Worm (Caenorhabditis elegans) whole organism, L3 larva: ENCODE measurements around the gene F56C9.10.

Source experiments
- R02D3.7 ChIP-seq: fragments of 150-350 bp; optimal IDR thresholded peaks from 2 replicates; lab custom pipeline; 2014; ENCODE audit warnings: missing biosample characterization, missing genetic modification characterization
- ZK546.5 ChIP-seq: sonication (generic microtip); optimal IDR thresholded peaks from 2 replicates; lab custom pipeline; 2017; ENCODE audit warnings: missing biosample characterization, missing genetic modification characterization
- aly-2 ChIP-seq: fragments of 150-350 bp; optimal IDR thresholded peaks from 2 replicates; lab custom pipeline; 2014; ENCODE audit warnings: missing biosample characterization, missing genetic modification characterization
- ama-1 ChIP-seq: fragments of 150-350 bp; optimal IDR thresholded peaks from 2 replicates; lab custom pipeline; 2018
- ceh-16 ChIP-seq: sonication (generic microtip); optimal IDR thresholded peaks from 2 replicates; lab custom pipeline; 2017; ENCODE audit warnings: missing biosample characterization, missing genetic modification characterization
- ceh-28 ChIP-seq: fragments of 150-350 bp; optimal IDR thresholded peaks from 2 replicates; lab custom pipeline; 2014; ENCODE audit warnings: missing biosample characterization, missing genetic modification reagents, missing genetic modification characterization
- ceh-82 ChIP-seq: fragments of 150-350 bp; optimal IDR thresholded peaks from 2 replicates; lab custom pipeline; 2014; ENCODE audit warnings: missing biosample characterization, missing genetic modification characterization
- ceh-9 ChIP-seq: sonication (generic microtip); optimal IDR thresholded peaks from 2 replicates; lab custom pipeline; 2018; ENCODE audit warnings: missing biosample characterization, missing genetic modification characterization
- daf-12 ChIP-seq: fragments of 150-350 bp; optimal IDR thresholded peaks from 2 replicates; lab custom pipeline; 2014; ENCODE audit warnings: missing biosample characterization, missing genetic modification reagents, missing genetic modification characterization
- egl-5 ChIP-seq: fragments of 150-350 bp; optimal IDR thresholded peaks from 2 replicates; lab custom pipeline; 2017; ENCODE audit warnings: missing biosample characterization, missing genetic modification reagents, missing genetic modification characterization, inconsistent platforms
- elt-3 ChIP-seq, 3 experiments: fragments of 150-350 bp in 1 of 3; sonication (generic microtip) in 2 of 3; optimal IDR thresholded peaks; 2 replicates in 2 of 3; 4 replicates in 1 of 3; lab custom pipeline; 2014 to 2017; ENCODE audit warnings: missing biosample characterization in 3 of 3, missing genetic modification characterization in 3 of 3
- eor-1 ChIP-seq, 2 experiments: fragments of 150-350 bp; optimal IDR thresholded peaks; 2 replicates each; lab custom pipeline; 2014 to 2018; ENCODE audit warnings: missing biosample characterization in 2 of 2, missing genetic modification characterization in 2 of 2
- fkh-10 ChIP-seq: sonication (generic microtip); optimal IDR thresholded peaks from 2 replicates; lab custom pipeline; 2017; ENCODE audit warnings: missing biosample characterization, missing genetic modification reagents, missing genetic modification characterization
- fkh-2 ChIP-seq: fragments of 150-350 bp; optimal IDR thresholded peaks from 2 replicates; lab custom pipeline; 2014; ENCODE audit warnings: missing biosample characterization, missing genetic modification reagents, missing genetic modification characterization
- fos-1 ChIP-seq: fragments of 150-350 bp; optimal IDR thresholded peaks from 2 replicates; lab custom pipeline; 2014; ENCODE audit warnings: missing biosample characterization, missing genetic modification characterization
- hmg-11 ChIP-seq: sonication (generic microtip); optimal IDR thresholded peaks from 2 replicates; lab custom pipeline; 2016; ENCODE audit warnings: missing genetic modification characterization, missing compliant biosample characterization
- jun-1 ChIP-seq: fragments of 150-350 bp; optimal IDR thresholded peaks from 2 replicates; lab custom pipeline; 2014; ENCODE audit warnings: missing biosample characterization, missing genetic modification reagents, missing genetic modification characterization
- lin-15B ChIP-seq: fragments of 150-350 bp; optimal IDR thresholded peaks from 2 replicates; lab custom pipeline; 2014; ENCODE audit warnings: missing biosample characterization, missing genetic modification characterization
- lin-39 ChIP-seq: fragments of 150-350 bp; optimal IDR thresholded peaks from 2 replicates; lab custom pipeline; 2018; ENCODE audit warnings: missing biosample characterization, missing genetic modification reagents, missing genetic modification characterization
- lsy-12 ChIP-seq: sonication (generic microtip); optimal IDR thresholded peaks from 2 replicates; lab custom pipeline; 2016; ENCODE audit warnings: mild to moderate bottlenecking, missing genetic modification characterization, missing compliant biosample characterization
- mdl-1 ChIP-seq: fragments of 150-350 bp; optimal IDR thresholded peaks from 2 replicates; lab custom pipeline; 2014; ENCODE audit warnings: missing biosample characterization, missing genetic modification characterization
- mml-1 ChIP-seq: fragments of 150-350 bp; sonication (generic microtip); optimal IDR thresholded peaks from 3 replicates; lab custom pipeline; 2014; ENCODE audit warnings: missing biosample characterization, missing genetic modification characterization
- nfya-1 ChIP-seq: sonication (generic microtip); optimal IDR thresholded peaks from 2 replicates; lab custom pipeline; 2017; ENCODE audit warnings: missing genetic modification characterization, mild to moderate bottlenecking, missing compliant biosample characterization, antibody characterized with exemption, moderate library complexity; ENCODE audit not compliant: insufficient read depth
- nhr-11 ChIP-seq: fragments of 150-350 bp; optimal IDR thresholded peaks from 2 replicates; lab custom pipeline; 2014; ENCODE audit warnings: missing biosample characterization, missing genetic modification characterization
- nhr-12 ChIP-seq: fragments of 150-350 bp; optimal IDR thresholded peaks from 2 replicates; lab custom pipeline; 2014; ENCODE audit warnings: missing biosample characterization, missing genetic modification characterization
- nhr-23 ChIP-seq: fragments of 150-350 bp; optimal IDR thresholded peaks from 2 replicates; lab custom pipeline; 2014; ENCODE audit warnings: missing biosample characterization, missing genetic modification reagents, missing genetic modification characterization
- nhr-237 ChIP-seq: fragments of 150-350 bp; optimal IDR thresholded peaks from 2 replicates; lab custom pipeline; 2014; ENCODE audit warnings: missing biosample characterization, missing genetic modification characterization
- nhr-25 ChIP-seq: sonication (generic microtip); optimal IDR thresholded peaks from 2 replicates; lab custom pipeline; 2017; ENCODE audit warnings: missing biosample characterization, missing genetic modification characterization
- nhr-28 ChIP-seq: fragments of 150-350 bp; optimal IDR thresholded peaks from 2 replicates; lab custom pipeline; 2014; ENCODE audit warnings: missing biosample characterization, missing genetic modification characterization
- nhr-67 ChIP-seq: fragments of 150-350 bp; optimal IDR thresholded peaks from 2 replicates; lab custom pipeline; 2014; ENCODE audit warnings: missing biosample characterization, missing genetic modification characterization
- nhr-76 ChIP-seq: fragments of 150-350 bp; sonication (generic microtip); optimal IDR thresholded peaks from 5 replicates; lab custom pipeline; 2014; ENCODE audit warnings: missing biosample characterization, missing genetic modification characterization
- pha-4 ChIP-seq: fragments of 150-350 bp; optimal IDR thresholded peaks from 2 replicates; lab custom pipeline; 2014; ENCODE audit warnings: missing biosample characterization, missing genetic modification reagents, missing genetic modification characterization
- pqm-1 ChIP-seq: fragments of 150-350 bp; optimal IDR thresholded peaks from 2 replicates; lab custom pipeline; 2017; ENCODE audit warnings: missing biosample characterization, missing genetic modification characterization, inconsistent platforms
- skn-1 ChIP-seq: fragments of 150-350 bp; optimal IDR thresholded peaks from 2 replicates; lab custom pipeline; 2014; ENCODE audit warnings: missing biosample characterization, missing genetic modification characterization
- tbx-2 ChIP-seq: sonication (generic microtip); optimal IDR thresholded peaks from 2 replicates; lab custom pipeline; 2016; ENCODE audit warnings: mild to moderate bottlenecking, missing genetic modification characterization, missing compliant biosample characterization
- unc-62 ChIP-seq: fragments of 150-350 bp; sonication (generic microtip); optimal IDR thresholded peaks from 4 replicates; lab custom pipeline; 2014; ENCODE audit warnings: missing biosample characterization, missing genetic modification reagents, missing genetic modification characterization
- zag-1 ChIP-seq: fragments of 150-350 bp; optimal IDR thresholded peaks from 2 replicates; lab custom pipeline; 2014; ENCODE audit warnings: missing biosample characterization, missing genetic modification characterization
- ztf-11 ChIP-seq: fragments of 150-350 bp; optimal IDR thresholded peaks from 2 replicates; lab custom pipeline; 2014; ENCODE audit warnings: missing biosample characterization, missing genetic modification characterization

Gene F56C9.10

ce11 chrIII:7297045-7297680, 38.0 kb downstream of the F56C9.10 start:
- TF ChIP-seq ZK546.5 (tag; lab: Kevin White, UChicago) (no peak), aly-2 (tag; lab: Kevin White, UChicago) (no peak), lin-15B (tag; lab: Kevin White, UChicago) (no peak), elt-3 (tag; optimal IDR thresholded peaks at IDR 0.05; lab: Kevin White, UChicago) (peak in 1 of 3 experiments; percentile 32), ztf-11 (tag; lab: Kevin White, UChicago) (no peak), ama-1 (peak; percentile 35), pha-4 (tag; lab: Kevin White, UChicago) (no peak), unc-62 (GFP tag; lab: Kevin White, UChicago) (peak; percentile 50), mdl-1 (tag; lab: Kevin White, UChicago) (no peak), daf-12 (tag; lab: Kevin White, UChicago) (no peak), zag-1 (no peak), nhr-12 (tag; lab: Kevin White, UChicago) (no peak), nhr-23 (peak; percentile 61)
- TF ChIP-seq, all 47 proteins: peak for 4

ce11 chrIII:7296092-7296668, 38.9 kb downstream of the F56C9.10 start:
- TF ChIP-seq nhr-25 (tag; lab: Kevin White, UChicago) (peak; percentile 63), egl-5 (tag; lab: Kevin White, UChicago) (peak; percentile 14), ceh-82 (no peak), nhr-23 (peak; percentile 20)
- TF ChIP-seq, all 47 proteins: peak for 3

- peak; percentile 52 for TF ChIP-seq pha-4 (tag; lab: Kevin White, UChicago)
- TF ChIP-seq nhr-12 (tag; lab: Kevin White, UChicago) = no peak
These were observed 41.9 kb downstream of the F56C9.10 start, which contains the start of gene cwf-19L2 for ce11 chrIII:7293075-7293684. Gene cwf-19L2 (plus strand): TSS chrIII:7293634.

- TF ChIP-seq ama-1 (no peak), nfya-1 (tag; lab: Kevin White, UChicago) (peak; percentile 54), nhr-67 (tag; lab: Kevin White, UChicago) (no peak), ceh-16 (tag; lab: Kevin White, UChicago) (no peak), pha-4 (tag; lab: Kevin White, UChicago) (peak; percentile 26), skn-1 (no peak), ceh-28 (tag; lab: Kevin White, UChicago) (no peak), nhr-11 (no peak), lin-39 (tag; lab: Kevin White, UChicago) (peak; percentile 7), jun-1 (tag; lab: Kevin White, UChicago) (no peak), egl-5 (tag; lab: Kevin White, UChicago) (no peak), lin-15B (tag; lab: Kevin White, UChicago) (peak; percentile 15), fkh-10 (no peak), hmg-11 (tag; lab: Kevin White, UChicago) (peak; percentile 17), nhr-12 (tag; lab: Kevin White, UChicago) (no peak), nhr-25 (tag; lab: Kevin White, UChicago) (peak; percentile 61), nhr-23 (no peak), nhr-28 (tag; lab: Kevin White, UChicago) (no peak)
These were observed 42.5 kb downstream of the F56C9.10 start for ce11 chrIII:7292569-7292968.

ce11 chrIII:7291216-7291615, 43.9 kb downstream of the F56C9.10 start:
- no peak for TF ChIP-seq ceh-28 (tag; lab: Kevin White, UChicago)
- no peak for TF ChIP-seq unc-62 (GFP tag; lab: Kevin White, UChicago)
- peak; percentile 27 for TF ChIP-seq nfya-1 (tag; lab: Kevin White, UChicago)
- no peak for TF ChIP-seq skn-1

- TF ChIP-seq hmg-11 (tag; lab: Kevin White, UChicago) (no peak), nhr-76 (tag; lab: Kevin White, UChicago) (no peak), nhr-25 (tag; lab: Kevin White, UChicago) (no peak), tbx-2 (no peak), R02D3.7 (tag; lab: Kevin White, UChicago) (no peak), daf-12 (tag; lab: Kevin White, UChicago) (no peak), pqm-1 (tag; lab: Kevin White, UChicago) (no peak), ceh-9 (tag; lab: Kevin White, UChicago) (no peak), fos-1 (no peak), eor-1 (tag; optimal IDR thresholded peaks at IDR 0.05; lab: Kevin White, UChicago) (no peak), zag-1 (no peak), fkh-2 (tag; lab: Kevin White, UChicago) (no peak), ceh-82 (no peak), nhr-67 (tag; lab: Kevin White, UChicago) (no peak), mml-1 (tag; lab: Kevin White, UChicago) (no peak), nhr-237 (no peak), skn-1 (no peak), lsy-12 (no peak)
These were observed 44.7 kb downstream of the F56C9.10 start, which contains the start of gene algn-11 for ce11 chrIII:7290462-7290861. Gene algn-11 (minus strand): TSS chrIII:7290562.
